Fruit fly (Drosophila melanogaster) whole organism, prepupa: ENCODE measurements around the gene CG17919.

Source experiments
- Blimp-1 ChIP-seq: fragments of 200-800 bp; sonication (Bioruptor generic); optimal IDR thresholded peaks from 3 replicates; lab custom pipeline; 2017; ENCODE audit warnings: missing biosample characterization, missing genetic modification characterization, mild to moderate bottlenecking, moderate library complexity, missing genetic modification reagents
- CG10669 ChIP-seq: fragments of 200-800 bp; sonication (Bioruptor generic); optimal IDR thresholded peaks from 3 replicates; lab custom pipeline; 2018; ENCODE audit warnings: missing biosample characterization, mild to moderate bottlenecking, missing genetic modification characterization, moderate library complexity
- CG11294 ChIP-seq: fragments of 200-800 bp; sonication (Bioruptor generic); IDR thresholded peaks from 2 replicates; pipeline ENCODE4 v1.3.6; 2022; ENCODE audit warnings: missing biosample characterization, missing genetic modification characterization
- CG15336 ChIP-seq: fragments of 200-800 bp; sonication (Bioruptor generic); IDR thresholded peaks from 2 replicates; pipeline ENCODE4 v1.3.6; 2022; ENCODE audit warnings: missing biosample characterization, missing genetic modification characterization
- CG1621 ChIP-seq: fragments of 200-800 bp; sonication (Bioruptor generic); optimal IDR thresholded peaks from 3 replicates; lab custom pipeline; 2018; ENCODE audit warnings: missing biosample characterization, mild to moderate bottlenecking, missing genetic modification characterization
- CG16779 ChIP-seq: fragments of 200-800 bp; sonication (Bioruptor generic); optimal IDR thresholded peaks from 3 replicates; lab custom pipeline; 2017; ENCODE audit warnings: missing biosample characterization, mild to moderate bottlenecking, missing genetic modification characterization
- CG4318 ChIP-seq: fragments of 200-800 bp; sonication (Bioruptor generic); optimal IDR thresholded peaks from 3 replicates; lab custom pipeline; 2017; ENCODE audit warnings: missing biosample characterization, mild to moderate bottlenecking, missing genetic modification characterization
- CG6808 ChIP-seq: fragments of 200-800 bp; sonication (Bioruptor generic); optimal IDR thresholded peaks from 3 replicates; lab custom pipeline; 2017; ENCODE audit warnings: missing biosample characterization, missing genetic modification characterization, mild to moderate bottlenecking, moderate library complexity, missing genetic modification reagents
- CG6854 ChIP-seq: fragments of 200-800 bp; sonication (Bioruptor generic); optimal IDR thresholded peaks from 2 replicates; lab custom pipeline; 2017; ENCODE audit warnings: missing biosample characterization, mild to moderate bottlenecking, missing genetic modification characterization
- CG8119 ChIP-seq: fragments of 200-800 bp; sonication (Bioruptor generic); IDR thresholded peaks from 3 replicates; pipeline ENCODE4 v1.3.6; 2022; ENCODE audit warnings: missing biosample characterization, missing genetic modification characterization
- Eip75B ChIP-seq: fragments of 200-800 bp; sonication (Bioruptor generic); optimal IDR thresholded peaks from 3 replicates; lab custom pipeline; 2016; ENCODE audit warnings: missing biosample characterization, missing genetic modification characterization
- Eip78C ChIP-seq: fragments of 200-800 bp; sonication (Bioruptor generic); peaks from one replicate; lab custom pipeline; 2016; ENCODE audit warnings: missing biosample characterization, missing genetic modification characterization
- Ets21C ChIP-seq: fragments of 200-800 bp; sonication (Bioruptor generic); optimal IDR thresholded peaks from 3 replicates; lab custom pipeline; 2016; ENCODE audit warnings: missing biosample characterization, missing genetic modification characterization
- Gug ChIP-seq: fragments of 200-800 bp; sonication (Bioruptor generic); IDR thresholded peaks from 2 replicates; pipeline ENCODE4 v1.3.6; 2022; ENCODE audit warnings: missing biosample characterization, missing genetic modification characterization
- Hr39 ChIP-seq: fragments of 200-800 bp; sonication (Bioruptor generic); optimal IDR thresholded peaks from 2 replicates; lab custom pipeline; 2016; ENCODE audit warnings: missing biosample characterization, missing genetic modification characterization
- OdsH ChIP-seq: fragments of 200-800 bp; sonication (Bioruptor generic); optimal IDR thresholded peaks from 3 replicates; lab custom pipeline; 2016; ENCODE audit warnings: missing biosample characterization, missing genetic modification characterization
- Sox102F ChIP-seq: fragments of 200-800 bp; sonication (Bioruptor generic); optimal IDR thresholded peaks from 2 replicates; lab custom pipeline; 2016; ENCODE audit warnings: missing biosample characterization, mild to moderate bottlenecking, missing genetic modification characterization
- Sox15 ChIP-seq: fragments of 200-800 bp; sonication (Bioruptor generic); optimal IDR thresholded peaks from 3 replicates; lab custom pipeline; 2016; ENCODE audit warnings: missing biosample characterization, missing genetic modification characterization
- acj6 ChIP-seq: fragments of 200-800 bp; sonication (Bioruptor generic); optimal IDR thresholded peaks from 3 replicates; lab custom pipeline; 2016; ENCODE audit warnings: missing biosample characterization, missing genetic modification characterization
- cyc ChIP-seq: fragments of 200-800 bp; sonication (Bioruptor generic); optimal IDR thresholded peaks from 3 replicates; lab custom pipeline; 2016; ENCODE audit warnings: missing biosample characterization, missing genetic modification characterization
- dac ChIP-seq: fragments of 200-800 bp; sonication (Bioruptor generic); optimal IDR thresholded peaks from 2 replicates; lab custom pipeline; 2017; ENCODE audit warnings: missing biosample characterization, mild to moderate bottlenecking, missing genetic modification characterization
- eg ChIP-seq: fragments of 200-800 bp; sonication (Bioruptor generic); IDR thresholded peaks from 3 replicates; pipeline ENCODE4 v1.3.6; 2022; ENCODE audit warnings: missing biosample characterization, missing genetic modification characterization
- esn ChIP-seq: fragments of 200-800 bp; sonication (Bioruptor generic); optimal IDR thresholded peaks from 2 replicates; lab custom pipeline; 2016; ENCODE audit warnings: missing biosample characterization, mild to moderate bottlenecking, missing genetic modification characterization, moderate library complexity
- fd59A ChIP-seq: fragments of 200-800 bp; sonication (Bioruptor generic); optimal IDR thresholded peaks from 2 replicates; lab custom pipeline; 2017; ENCODE audit warnings: missing biosample characterization, mild to moderate bottlenecking, missing genetic modification characterization, missing genetic modification reagents
- fkh ChIP-seq: fragments of 200-800 bp; sonication (Bioruptor generic); optimal IDR thresholded peaks from 3 replicates; lab custom pipeline; 2017; ENCODE audit warnings: missing biosample characterization, mild to moderate bottlenecking, missing genetic modification characterization, moderate library complexity
- lz ChIP-seq: fragments of 200-800 bp; sonication (Bioruptor generic); optimal IDR thresholded peaks from 3 replicates; lab custom pipeline; 2016; ENCODE audit warnings: missing biosample characterization, missing genetic modification characterization
- salr ChIP-seq, 2 experiments: fragments of 200-800 bp; sonication (Bioruptor generic); optimal IDR thresholded peaks; 3 replicates each; lab custom pipeline; 2016 to 2018; ENCODE audit warnings: missing biosample characterization in 2 of 2, missing genetic modification characterization in 2 of 2, mild to moderate bottlenecking in 1 of 2
- spab ChIP-seq: fragments of 200-800 bp; sonication (Bioruptor generic); optimal IDR thresholded peaks from 2 replicates; lab custom pipeline; 2017; ENCODE audit warnings: missing biosample characterization, mild to moderate bottlenecking, missing genetic modification characterization, missing genetic modification reagents
- ss ChIP-seq, 2 experiments: fragments of 200-800 bp; sonication (Bioruptor generic); optimal IDR thresholded peaks; 2 replicates in 1 of 2; 3 replicates in 1 of 2; lab custom pipeline; 2017 to 2018; ENCODE audit warnings: mild to moderate bottlenecking in 2 of 2, missing biosample characterization in 2 of 2, missing genetic modification characterization in 2 of 2, moderate library complexity in 1 of 2

Gene CG17919

dm6 chr3R:6306584-6306983, 37.2 kb upstream of the CG17919 start, which contains the start of gene CG46026:
CG46026 (plus strand) TSS chr3R:6306884.
- no peak for TF ChIP-seq OdsH

dm6 chr3R:6309676-6310075, 34.2 kb upstream of the CG17919 start, which contains the start of gene CG31560:
CG31560 (plus strand) TSS chr3R:6309976.
- TF ChIP-seq esn (GFP tag; lab: Kevin White, UChicago) (no peak), CG6854 (GFP tag; lab: Kevin White, UChicago) (no peak), dac (GFP tag; lab: Kevin White, UChicago) (no peak), CG6808 (GFP tag; lab: Kevin White, UChicago) (no peak), Hr39 (GFP tag; lab: Kevin White, UChicago) (no peak), Sox15 (GFP tag; lab: Kevin White, UChicago) (no peak), Ets21C (GFP tag; lab: Kevin White, UChicago) (no peak), cyc (no peak)

- TF ChIP-seq Blimp-1 (GFP tag; lab: Kevin White, UChicago) (peak; percentile 89), Sox102F (GFP tag; lab: Kevin White, UChicago) (no peak), fkh (GFP tag; lab: Kevin White, UChicago) (no peak), eg (GFP tag; lab: Robert Waterston, UW) (no peak), Eip75B (peak; percentile 52), fd59A (GFP tag; lab: Kevin White, UChicago) (no peak), CG10669 (no peak)
Observed at dm6 chr3R:6311641-6312259, 32.1 kb upstream of the CG17919 start, which contains the start of gene Osi17. Osi17 (plus strand) TSS chr3R:6311772.

- no peak for TF ChIP-seq CG1621 (tag; lab: Kevin White, UChicago)
- 0 out of 3 replicates have a peak, but pooled peaks have one; percentile 21 for TF ChIP-seq CG8119 (GFP tag; lab: Robert Waterston, UW)
- TF ChIP-seq acj6 (GFP tag; lab: Kevin White, UChicago): no peak
- TF ChIP-seq Eip78C (GFP tag; lab: Kevin White, UChicago): peak; percentile 55
- TF ChIP-seq ss (GFP tag; optimal IDR thresholded peaks at IDR 0.05; lab: Kevin White, UChicago): peak in 1 of 2 experiments; percentile 66
- TF ChIP-seq lz (GFP tag; lab: Kevin White, UChicago): no peak
- peak; percentile 38; the same call in 1 of the 3 replicates for TF ChIP-seq eg (GFP tag; lab: Robert Waterston, UW)
- TF ChIP-seq fd59A (GFP tag; lab: Kevin White, UChicago): no peak
Observed at dm6 chr3R:6315078-6315477, 28.8 kb upstream of the CG17919 start.

dm6 chr3R:6329774-6330298, 14.0 kb upstream of the CG17919 start, which contains the start of gene Osi18:
Osi18 (plus strand) TSS chr3R:6330248.
- TF ChIP-seq CG4318 (GFP tag; lab: Kevin White, UChicago) (no peak), Gug (GFP tag; lab: Robert Waterston, UW) (no peak), CG1621 (tag; lab: Kevin White, UChicago) (no peak), lz (GFP tag; lab: Kevin White, UChicago) (no peak), Hr39 (GFP tag; lab: Kevin White, UChicago) (no peak), CG15336 (GFP tag; lab: Robert Waterston, UW) (no peak), salr (GFP tag; optimal IDR thresholded peaks at IDR 0.05; lab: Kevin White, UChicago) (no peak), CG11294 (GFP tag; lab: Robert Waterston, UW) (no peak), CG16779 (tag; lab: Kevin White, UChicago) (no peak), CG10669 (no peak), spab (no peak)
- TF ChIP-seq, all 60 proteins: peak for 0
